Worm (Caenorhabditis elegans) whole organism, mixed stage, embryonic: ENCODE measurements around the gene bcl-7.

Experiments
- M03D4.4 ChIP-seq: sonication (generic microtip); optimal IDR thresholded peaks from 2 replicates; lab custom pipeline; 2017; ENCODE audit warnings: mild to moderate bottlenecking, missing genetic modification characterization, missing compliant biosample characterization
- blmp-1 ChIP-seq: fragments of 150-350 bp; optimal IDR thresholded peaks from 2 replicates; lab custom pipeline; 2014; ENCODE audit warnings: missing biosample characterization, missing genetic modification characterization
- ceh-39 ChIP-seq: fragments of 150-350 bp; optimal IDR thresholded peaks from 2 replicates; lab custom pipeline; 2014; ENCODE audit warnings: missing biosample characterization, missing genetic modification characterization
- ceh-43 ChIP-seq: fragments of 200-800 bp; sonication (Bioruptor generic); optimal IDR thresholded peaks from 2 replicates; lab custom pipeline; 2018; ENCODE audit warnings: mild to moderate bottlenecking, missing genetic modification characterization, moderate library complexity, missing compliant biosample characterization
- ceh-83 ChIP-seq: fragments of 200-800 bp; sonication (Bioruptor generic); optimal IDR thresholded peaks from 2 replicates; lab custom pipeline; 2018; ENCODE audit warnings: mild to moderate bottlenecking, missing genetic modification characterization, missing compliant biosample characterization
- ces-1 ChIP-seq: fragments of 150-350 bp; optimal IDR thresholded peaks from 2 replicates; lab custom pipeline; 2014; ENCODE audit warnings: missing biosample characterization, missing genetic modification reagents, missing genetic modification characterization
- cnd-1 ChIP-seq: fragments of 200-800 bp; sonication (Bioruptor generic); optimal IDR thresholded peaks from 2 replicates; lab custom pipeline; 2018; ENCODE audit warnings: mild to moderate bottlenecking, missing genetic modification characterization, missing compliant biosample characterization
- elt-3 ChIP-seq: fragments of 150-350 bp; optimal IDR thresholded peaks from 2 replicates; lab custom pipeline; 2014; ENCODE audit warnings: missing biosample characterization, missing genetic modification characterization
- flh-1 ChIP-seq: fragments of 200-800 bp; sonication (Bioruptor generic); optimal IDR thresholded peaks from 2 replicates; lab custom pipeline; 2018; ENCODE audit warnings: mild to moderate bottlenecking, missing genetic modification characterization, moderate library complexity, missing compliant biosample characterization
- ham-2 ChIP-seq: fragments of 200-800 bp; sonication (Bioruptor generic); optimal IDR thresholded peaks from 2 replicates; lab custom pipeline; 2018; ENCODE audit warnings: mild to moderate bottlenecking, missing genetic modification characterization, missing compliant biosample characterization
- hlh-1 ChIP-seq: fragments of 150-350 bp; optimal IDR thresholded peaks from 2 replicates; lab custom pipeline; 2014; ENCODE audit warnings: missing biosample characterization, missing genetic modification reagents, missing genetic modification characterization
- lin-13 ChIP-seq: fragments of 150-350 bp; optimal IDR thresholded peaks from 2 replicates; lab custom pipeline; 2014; ENCODE audit warnings: missing biosample characterization, missing genetic modification characterization
- lin-32 ChIP-seq: fragments of 200-800 bp; sonication (Bioruptor generic); optimal IDR thresholded peaks from 2 replicates; lab custom pipeline; 2018; ENCODE audit warnings: mild to moderate bottlenecking, missing genetic modification characterization, missing compliant biosample characterization
- mab-5 ChIP-seq: fragments of 150-350 bp; optimal IDR thresholded peaks from 2 replicates; lab custom pipeline; 2014; ENCODE audit warnings: missing biosample characterization, missing genetic modification characterization
- mep-1 ChIP-seq: fragments of 150-350 bp; optimal IDR thresholded peaks from 2 replicates; lab custom pipeline; 2017; ENCODE audit warnings: missing biosample characterization, missing genetic modification reagents, missing genetic modification characterization, inconsistent platforms
- mls-2 ChIP-seq: sonication (generic microtip); optimal IDR thresholded peaks from 2 replicates; lab custom pipeline; 2016; ENCODE audit warnings: mild to moderate bottlenecking, missing genetic modification characterization, moderate library complexity, missing compliant biosample characterization
- nhr-12 ChIP-seq: fragments of 150-350 bp; optimal IDR thresholded peaks from 2 replicates; lab custom pipeline; 2014; ENCODE audit warnings: missing biosample characterization, missing genetic modification characterization
- nhr-2 ChIP-seq: fragments of 150-350 bp; optimal IDR thresholded peaks from 2 replicates; lab custom pipeline; 2014; ENCODE audit warnings: missing biosample characterization, missing genetic modification characterization
- nhr-237 ChIP-seq: fragments of 150-350 bp; optimal IDR thresholded peaks from 2 replicates; lab custom pipeline; 2014; ENCODE audit warnings: missing biosample characterization, missing genetic modification characterization
- nhr-28 ChIP-seq: fragments of 150-350 bp; optimal IDR thresholded peaks from 2 replicates; lab custom pipeline; 2014; ENCODE audit warnings: missing biosample characterization, missing genetic modification characterization
- nhr-76 ChIP-seq: sonication (generic microtip); optimal IDR thresholded peaks from 2 replicates; lab custom pipeline; 2017; ENCODE audit warnings: missing biosample characterization, missing genetic modification characterization
- pha-4 ChIP-seq: fragments of 150-350 bp; optimal IDR thresholded peaks from 2 replicates; lab custom pipeline; 2018; ENCODE audit warnings: missing biosample characterization, missing genetic modification reagents, missing genetic modification characterization
- sem-2 ChIP-seq: fragments of 200-800 bp; sonication (Bioruptor generic); optimal IDR thresholded peaks from 2 replicates; lab custom pipeline; 2018; ENCODE audit warnings: mild to moderate bottlenecking, missing genetic modification characterization, missing compliant biosample characterization
- snpc-4 ChIP-seq: fragments of 150-350 bp; optimal IDR thresholded peaks from 2 replicates; lab custom pipeline; 2014; ENCODE audit warnings: missing biosample characterization, missing genetic modification characterization
- sptf-1 ChIP-seq: sonication (generic microtip); optimal IDR thresholded peaks from 2 replicates; lab custom pipeline; 2017; ENCODE audit warnings: mild to moderate bottlenecking, missing genetic modification characterization, moderate library complexity, missing compliant biosample characterization
- tbx-8 ChIP-seq: fragments of 200-800 bp; sonication (Bioruptor generic); optimal IDR thresholded peaks from 2 replicates; lab custom pipeline; 2018; ENCODE audit warnings: mild to moderate bottlenecking, missing genetic modification characterization, moderate library complexity, missing compliant biosample characterization
- unc-120 ChIP-seq: sonication (generic microtip); optimal IDR thresholded peaks from 2 replicates; lab custom pipeline; 2017; ENCODE audit warnings: missing genetic modification characterization, missing compliant biosample characterization; ENCODE audit not compliant: poor library complexity, severe bottlenecking
- unc-39 ChIP-seq: fragments of 150-350 bp; optimal IDR thresholded peaks from 2 replicates; lab custom pipeline; 2014; ENCODE audit warnings: missing biosample characterization, missing genetic modification characterization
- unc-62 ChIP-seq: fragments of 150-350 bp; optimal IDR thresholded peaks from 2 replicates; lab custom pipeline; 2014; ENCODE audit warnings: missing biosample characterization, missing genetic modification reagents, missing genetic modification characterization
- zip-8 ChIP-seq: fragments of 150-350 bp; optimal IDR thresholded peaks from 2 replicates; lab custom pipeline; 2014; ENCODE audit warnings: missing biosample characterization, missing genetic modification characterization
- ztf-11 ChIP-seq: fragments of 150-350 bp; optimal IDR thresholded peaks from 2 replicates; lab custom pipeline; 2014; ENCODE audit warnings: missing biosample characterization, missing genetic modification characterization

Gene bcl-7

DNA sequence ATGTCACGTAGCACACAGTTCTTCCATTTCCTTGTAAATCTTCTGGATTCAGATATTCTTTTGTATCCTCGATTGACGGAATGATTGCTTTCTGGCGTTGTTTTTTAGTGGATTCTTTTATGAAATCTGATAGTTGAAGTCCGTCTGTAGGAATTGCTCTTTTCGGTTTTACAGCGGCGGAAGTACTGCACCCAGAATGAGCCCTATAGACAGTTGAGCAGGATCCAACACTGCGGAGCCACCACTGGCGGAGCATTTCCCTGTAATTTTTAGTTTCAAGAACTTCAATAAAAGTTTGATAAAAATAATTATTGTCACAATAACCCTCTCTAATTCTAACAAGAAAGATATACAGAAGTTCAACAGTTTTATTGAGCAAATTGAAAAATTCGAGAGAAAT is 20.0 kb downstream of the bcl-7 start, which contains the start of gene F25B5.5:
Gene F25B5.5, minus strand, starts transcription at position 260 of the 400 bp plus-strand sequence.
- TF ChIP-seq ceh-39 (tag; lab: Kevin White, UChicago) (no peak), unc-120 (tag; lab: Kevin White, UChicago) (no peak), ceh-43 (GFP tag; lab: Kevin White, UChicago) (no peak), tbx-8 (GFP tag; lab: Kevin White, UChicago) (no peak), nhr-28 (tag; lab: Kevin White, UChicago) (no peak), nhr-12 (tag; lab: Kevin White, UChicago) (no peak), sem-2 (no peak), elt-3 (tag; lab: Kevin White, UChicago) (no peak), ham-2 (no peak), pha-4 (no peak), nhr-237 (no peak), zip-8 (no peak), sptf-1 (tag; lab: Kevin White, UChicago) (no peak), lin-13 (tag; lab: Kevin White, UChicago) (no peak), cnd-1 (tag; lab: Kevin White, UChicago) (no peak), hlh-1 (no peak)

DNA sequence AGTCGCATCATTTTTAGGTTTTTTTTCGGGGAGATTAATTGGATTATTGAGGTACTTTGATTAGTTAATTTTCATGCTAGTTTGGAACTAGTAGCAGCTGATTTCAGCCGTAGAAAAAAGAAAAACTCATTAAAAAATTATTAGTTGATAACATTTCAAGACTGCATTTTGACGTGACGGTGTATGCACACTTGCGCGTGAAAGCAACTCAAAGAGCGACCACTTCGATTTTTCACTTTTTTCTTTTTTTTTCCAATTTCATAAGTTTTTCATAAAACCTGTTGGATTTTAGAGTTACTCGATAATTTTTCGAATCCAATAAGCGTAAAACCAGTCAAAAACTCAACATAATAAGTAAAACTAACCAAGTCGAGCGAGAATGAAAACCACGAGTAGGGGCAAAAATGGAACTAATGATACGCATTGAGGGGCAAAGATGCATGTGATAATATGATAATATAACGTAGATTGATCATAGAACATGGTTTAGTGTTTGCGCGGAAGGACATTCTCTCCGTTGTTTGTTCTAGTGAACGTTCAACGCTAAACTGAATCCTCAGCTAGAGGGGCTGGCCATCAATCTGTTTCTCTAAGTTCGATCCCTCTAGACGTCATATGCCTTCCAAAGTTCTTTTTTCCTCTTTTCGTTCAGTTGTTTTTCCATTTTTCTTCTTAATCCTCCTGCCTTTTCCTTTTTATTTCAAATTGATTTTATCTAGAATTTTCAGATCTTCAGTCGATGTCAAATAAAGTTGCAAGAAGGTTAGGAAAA is 22.5 kb downstream of the bcl-7 start, which contains the start of the genes F25B5.6 and F25B5.3:
Gene F25B5.6, minus strand, starts transcription at position 572 of the 772 bp plus-strand sequence.
Gene F25B5.3, plus strand, starts transcription at position 722 of the 772 bp plus-strand sequence.
- TF ChIP-seq ces-1 (GFP tag; lab: Kevin White, UChicago) (peak; percentile 51), nhr-2 (tag; lab: Kevin White, UChicago) (no peak), ztf-11 (tag; lab: Kevin White, UChicago) (no peak), unc-39 (tag; lab: Kevin White, UChicago) (no peak)

DNA sequence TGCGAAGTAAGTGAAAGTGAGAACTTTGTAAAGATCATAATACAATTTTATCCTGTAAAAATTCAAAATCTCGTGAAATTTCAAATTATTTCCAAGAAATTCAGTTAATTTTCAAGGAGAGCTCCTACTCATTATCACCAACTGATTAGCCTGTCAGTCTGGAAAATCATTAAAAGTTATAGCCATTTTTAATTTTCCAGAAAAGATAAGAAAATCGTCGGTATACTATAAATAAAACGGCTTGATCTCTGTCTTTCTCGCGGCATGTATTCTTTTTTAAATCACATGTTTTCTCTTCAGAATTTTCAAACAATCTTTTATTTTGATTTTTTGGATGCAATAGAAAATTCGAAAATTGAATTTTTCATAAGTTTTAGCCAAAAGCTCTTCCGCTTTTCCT is 23.1 kb downstream of the bcl-7 start:
- no peak for TF ChIP-seq ceh-43 (GFP tag; lab: Kevin White, UChicago)
- TF ChIP-seq sem-2 = no peak
- no peak for TF ChIP-seq flh-1 (GFP tag; lab: Kevin White, UChicago)
- no peak for TF ChIP-seq zip-8
- no peak for TF ChIP-seq nhr-2 (tag; lab: Kevin White, UChicago)

DNA sequence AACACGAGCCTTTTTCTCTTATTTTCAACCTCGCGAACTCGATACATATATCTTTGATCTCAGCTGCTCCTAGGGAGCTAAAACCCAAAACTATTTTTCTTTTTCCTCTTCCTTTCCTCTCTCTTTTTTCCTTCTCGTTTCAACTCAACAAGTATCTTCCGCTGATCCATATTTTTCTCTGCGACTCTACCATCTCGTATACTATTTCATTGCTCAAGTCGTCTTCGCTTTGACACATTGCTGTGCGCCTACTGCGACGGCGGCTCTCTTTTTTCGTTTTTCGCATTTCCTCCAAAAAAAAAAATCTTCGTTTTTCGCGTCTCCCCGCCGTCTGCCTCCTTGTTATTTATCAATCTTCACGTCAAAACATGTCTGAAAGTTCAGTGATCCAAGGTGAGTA is 23.9 kb downstream of the bcl-7 start:
- TF ChIP-seq nhr-2 (tag; lab: Kevin White, UChicago) (no peak), lin-32 (no peak), unc-120 (tag; lab: Kevin White, UChicago) (peak; percentile 29), elt-3 (tag; lab: Kevin White, UChicago) (no peak), flh-1 (GFP tag; lab: Kevin White, UChicago) (no peak), tbx-8 (GFP tag; lab: Kevin White, UChicago) (no peak), unc-62 (GFP tag; lab: Kevin White, UChicago) (peak; percentile 16), ces-1 (GFP tag; lab: Kevin White, UChicago) (peak; percentile 4), blmp-1 (tag; lab: Kevin White, UChicago) (no peak)

DNA sequence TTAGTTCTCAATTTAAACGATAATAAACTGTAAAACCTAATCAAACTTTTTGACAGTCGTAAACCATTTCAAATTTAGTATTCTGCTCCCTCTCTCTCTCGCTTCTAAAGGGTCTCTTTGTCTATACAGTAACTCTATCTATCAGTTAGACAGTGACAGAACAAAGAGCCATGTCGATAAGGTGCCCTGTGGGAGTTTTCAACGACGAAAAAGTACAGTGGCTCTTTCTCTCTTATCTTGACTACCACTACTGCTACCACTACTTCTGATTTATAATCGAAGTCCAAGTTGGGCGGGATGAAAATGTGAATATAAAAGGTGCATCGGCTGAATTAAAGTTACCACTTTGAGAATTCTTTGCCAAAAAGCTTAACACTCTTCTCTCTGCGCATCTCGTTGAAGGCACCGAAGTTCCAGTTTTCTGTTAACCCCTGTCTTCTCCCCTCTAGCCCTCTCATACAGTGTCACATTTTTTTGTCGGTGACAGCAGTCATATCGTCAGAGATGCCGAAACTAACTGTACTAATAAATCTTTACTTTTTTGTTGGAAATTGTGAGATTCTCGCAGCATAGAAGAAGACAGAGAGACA is 25.0 kb downstream of the bcl-7 start:
- TF ChIP-seq nhr-12 (tag; lab: Kevin White, UChicago) (no peak), nhr-76 (tag; lab: Kevin White, UChicago) (no peak), ceh-83 (GFP tag; lab: Kevin White, UChicago) (no peak), zip-8 (no peak), ceh-39 (tag; lab: Kevin White, UChicago) (no peak), snpc-4 (tag; lab: Kevin White, UChicago) (no peak), blmp-1 (tag; lab: Kevin White, UChicago) (no peak), mab-5 (tag; lab: Kevin White, UChicago) (no peak), unc-120 (tag; lab: Kevin White, UChicago) (no peak), tbx-8 (GFP tag; lab: Kevin White, UChicago) (no peak), ham-2 (no peak), lin-13 (tag; lab: Kevin White, UChicago) (no peak), lin-32 (no peak), mls-2 (tag; lab: Kevin White, UChicago) (no peak), ztf-11 (tag; lab: Kevin White, UChicago) (no peak), elt-3 (tag; lab: Kevin White, UChicago) (no peak), mep-1 (tag; lab: Kevin White, UChicago) (no peak), M03D4.4 (no peak), unc-39 (tag; lab: Kevin White, UChicago) (no peak)
